Fruit fly (Drosophila melanogaster) whole organism, adult: ENCODE results near the gene CG9586.

Source experiments
- CG11617 ChIP-seq: fragments of 200-800 bp; sonication (Bioruptor generic); optimal IDR thresholded peaks from 2 replicates; lab custom pipeline; 2017; ENCODE audit warnings: mild to moderate bottlenecking, missing biosample characterization, missing genetic modification reagents, missing genetic modification characterization
- CG12768 ChIP-seq: fragments of 200-800 bp; sonication (Bioruptor generic); optimal IDR thresholded peaks from 2 replicates; lab custom pipeline; 2017; ENCODE audit warnings: missing biosample characterization, missing genetic modification characterization, mild to moderate bottlenecking, moderate library complexity, missing genetic modification reagents
- CG14711 ChIP-seq: fragments of 200-800 bp; sonication (Bioruptor generic); optimal IDR thresholded peaks from 2 replicates; lab custom pipeline; 2018; ENCODE audit warnings: missing biosample characterization, mild to moderate bottlenecking, missing genetic modification characterization, moderate library complexity
- CG1620 ChIP-seq: fragments of 200-800 bp; sonication (Bioruptor generic); optimal IDR thresholded peaks from 2 replicates; lab custom pipeline; 2016; ENCODE audit warnings: missing biosample characterization, missing genetic modification characterization
- CG33017 ChIP-seq: fragments of 200-800 bp; sonication (Bioruptor generic); optimal IDR thresholded peaks from 2 replicates; lab custom pipeline; 2018; ENCODE audit warnings: missing biosample characterization, mild to moderate bottlenecking, missing genetic modification characterization, moderate library complexity
- CG5204 ChIP-seq: fragments of 200-800 bp; sonication (Bioruptor generic); optimal IDR thresholded peaks from 2 replicates; lab custom pipeline; 2016; ENCODE audit warnings: missing biosample characterization, missing genetic modification characterization
- CG7045 ChIP-seq: fragments of 200-800 bp; sonication (Bioruptor generic); optimal IDR thresholded peaks from 2 replicates; lab custom pipeline; 2017; ENCODE audit warnings: missing biosample characterization, mild to moderate bottlenecking, missing genetic modification characterization
- CG7101 ChIP-seq: fragments of 200-800 bp; sonication (Bioruptor generic); optimal IDR thresholded peaks from 2 replicates; lab custom pipeline; 2018; ENCODE audit warnings: missing biosample characterization, mild to moderate bottlenecking, missing genetic modification characterization, moderate library complexity
- Clk ChIP-seq: fragments of 200-800 bp; sonication (Bioruptor generic); optimal IDR thresholded peaks from 2 replicates; lab custom pipeline; 2017; ENCODE audit warnings: missing biosample characterization, missing genetic modification characterization
- Crg-1 ChIP-seq: fragments of 200-800 bp; sonication (Bioruptor generic); optimal IDR thresholded peaks from 2 replicates; lab custom pipeline; 2016; ENCODE audit warnings: missing biosample characterization, missing genetic modification characterization
- Hr96 ChIP-seq: fragments of 200-800 bp; sonication (Bioruptor generic); optimal IDR thresholded peaks from 2 replicates; lab custom pipeline; 2016; ENCODE audit warnings: missing biosample characterization, missing genetic modification characterization
- Mnt ChIP-seq: fragments of 200-800 bp; sonication (Bioruptor generic); optimal IDR thresholded peaks from 2 replicates; lab custom pipeline; 2016; ENCODE audit warnings: missing biosample characterization, mild to moderate bottlenecking, missing genetic modification characterization
- bab1 ChIP-seq: fragments of 200-800 bp; sonication (Bioruptor generic); optimal IDR thresholded peaks from 3 replicates; lab custom pipeline; 2019; ENCODE audit warnings: missing biosample characterization, mild to moderate bottlenecking, missing genetic modification characterization, moderate library complexity
- cic ChIP-seq: fragments of 200-800 bp; sonication (Bioruptor generic); optimal IDR thresholded peaks from 2 replicates; lab custom pipeline; 2017; ENCODE audit warnings: missing biosample characterization, mild to moderate bottlenecking, missing genetic modification characterization, moderate library complexity
- cnc ChIP-seq, 2 experiments: fragments of >200 bp; optimal IDR thresholded peaks; 2 replicates each; lab custom pipeline; 2017
- kay ChIP-seq: fragments of 200-800 bp; sonication (Bioruptor generic); peaks from one replicate; lab custom pipeline; 2016; ENCODE audit warnings: missing biosample characterization, missing genetic modification characterization, borderline replicate concordance
- ovo ChIP-seq: fragments of 200-800 bp; sonication (Bioruptor generic); optimal IDR thresholded peaks from 2 replicates; lab custom pipeline; 2016; ENCODE audit warnings: missing biosample characterization, missing genetic modification characterization
- pad ChIP-seq: fragments of 200-800 bp; sonication (Bioruptor generic); optimal IDR thresholded peaks from 3 replicates; lab custom pipeline; 2017; ENCODE audit warnings: missing biosample characterization, missing genetic modification characterization, mild to moderate bottlenecking, moderate library complexity, missing genetic modification reagents
- tj ChIP-seq: fragments of 200-800 bp; sonication (Bioruptor generic); optimal IDR thresholded peaks from 3 replicates; lab custom pipeline; 2017; ENCODE audit warnings: missing biosample characterization, mild to moderate bottlenecking, missing genetic modification characterization, moderate library complexity
- toe ChIP-seq: fragments of 200-800 bp; sonication (Bioruptor generic); optimal IDR thresholded peaks from 2 replicates; lab custom pipeline; 2016; ENCODE audit warnings: missing biosample characterization, missing genetic modification characterization

The CG9586 gene

dm6 chr2L:9178445-9179122, 12.3 kb upstream of the CG9586 start:
- TF ChIP-seq kay (GFP tag; lab: Kevin White, UChicago) = peak; percentile 86
- TF ChIP-seq CG33017 (tag; lab: Kevin White, UChicago) = no peak

- TF ChIP-seq bab1 (GFP tag; lab: Kevin White, UChicago) = peak; percentile 83
- TF ChIP-seq ovo (GFP tag; lab: Kevin White, UChicago) = peak; percentile 32
- peak; percentile 10 for TF ChIP-seq Clk (GFP tag; lab: Kevin White, UChicago)
- TF ChIP-seq CG7101 = no peak
- TF ChIP-seq kay (GFP tag; lab: Kevin White, UChicago) = peak; percentile 80
These were observed 10.5 kb upstream of the CG9586 start for dm6 chr2L:9176791-9177190.

dm6 chr2L:9176114-9176553, 9.8 kb upstream of the CG9586 start:
- TF ChIP-seq cnc (optimal IDR thresholded peaks at IDR 0.05; lab: Kevin White, UChicago) = no peak
- TF ChIP-seq CG33017 (tag; lab: Kevin White, UChicago) = peak; percentile 70
- TF ChIP-seq Crg-1 (GFP tag; lab: Kevin White, UChicago) = no peak
- no peak for TF ChIP-seq Hr96 (GFP tag; lab: Kevin White, UChicago)
- peak; percentile 77 for TF ChIP-seq CG12768 (GFP tag; lab: Kevin White, UChicago)
- TF ChIP-seq CG14711 = peak; percentile 47
- no peak for TF ChIP-seq CG1620 (GFP tag; lab: Kevin White, UChicago)
- peak; percentile 63 for TF ChIP-seq cic
- peak; percentile 80 for TF ChIP-seq bab1 (GFP tag; lab: Kevin White, UChicago)
- peak; percentile 61 for TF ChIP-seq pad (GFP tag; lab: Kevin White, UChicago)
- no peak for TF ChIP-seq ovo (GFP tag; lab: Kevin White, UChicago)
- TF ChIP-seq Clk (GFP tag; lab: Kevin White, UChicago) = peak; percentile 41
- TF ChIP-seq CG5204 = no peak
- peak; percentile 71 for TF ChIP-seq tj (GFP tag; lab: Kevin White, UChicago)
- no peak for TF ChIP-seq toe (GFP tag; lab: Kevin White, UChicago)
- peak; percentile 76 for TF ChIP-seq Mnt (GFP tag; lab: Kevin White, UChicago)
- peak; percentile 7 for TF ChIP-seq CG7045
- TF ChIP-seq CG11617 (GFP tag; lab: Kevin White, UChicago) = peak; percentile 37
- no peak for TF ChIP-seq kay (GFP tag; lab: Kevin White, UChicago)
- peak; percentile 40 for TF ChIP-seq CG7101

dm6 chr2L:9175172-9175571, 8.9 kb upstream of the CG9586 start:
- TF ChIP-seq Crg-1 (GFP tag; lab: Kevin White, UChicago) (no peak), Hr96 (GFP tag; lab: Kevin White, UChicago) (peak; percentile 42), Mnt (GFP tag; lab: Kevin White, UChicago) (peak; percentile 50), pad (GFP tag; lab: Kevin White, UChicago) (no peak), CG11617 (GFP tag; lab: Kevin White, UChicago) (peak; percentile 72), CG7101 (peak; percentile 61), CG33017 (tag; lab: Kevin White, UChicago) (peak; percentile 87), cic (peak; percentile 96), tj (GFP tag; lab: Kevin White, UChicago) (peak; percentile 77), Clk (GFP tag; lab: Kevin White, UChicago) (peak; percentile 86), CG7045 (peak; percentile 75), CG14711 (peak; percentile 27), CG1620 (GFP tag; lab: Kevin White, UChicago) (no peak), ovo (GFP tag; lab: Kevin White, UChicago) (peak; percentile 60), CG5204 (peak; percentile 55), bab1 (GFP tag; lab: Kevin White, UChicago) (peak; percentile 95), toe (GFP tag; lab: Kevin White, UChicago) (peak; percentile 85), cnc (optimal IDR thresholded peaks at IDR 0.05; lab: Kevin White, UChicago) (no peak), kay (GFP tag; lab: Kevin White, UChicago) (peak; percentile 99), CG12768 (GFP tag; lab: Kevin White, UChicago) (peak; percentile 88)

- TF ChIP-seq bab1 (GFP tag; lab: Kevin White, UChicago) = no peak
- TF ChIP-seq tj (GFP tag; lab: Kevin White, UChicago) = peak; percentile 92
- no peak for TF ChIP-seq ovo (GFP tag; lab: Kevin White, UChicago)
These were observed 7.7 kb upstream of the CG9586 start for dm6 chr2L:9173857-9174593.

dm6 chr2L:9173343-9173742, 7.0 kb upstream of the CG9586 start:
- TF ChIP-seq CG7045 (no peak), CG33017 (tag; lab: Kevin White, UChicago) (no peak), cnc (optimal IDR thresholded peaks at IDR 0.05; lab: Kevin White, UChicago) (no peak), CG12768 (GFP tag; lab: Kevin White, UChicago) (no peak), bab1 (GFP tag; lab: Kevin White, UChicago) (no peak), CG5204 (no peak), CG1620 (GFP tag; lab: Kevin White, UChicago) (no peak)
